Worm (Caenorhabditis elegans) whole organism, young adult: ENCODE data around the gene pxmp-4.
A peak's percentile ranks its signal among the peaks of the same experiment; 100 is the strongest.

Source experiments
- B0019.2 ChIP-seq: fragments of 200-800 bp; sonication (Bioruptor generic); conservative IDR thresholded peaks from 2 replicates; pipeline ENCODE4 v1.3.6; 2022; ENCODE audit warnings: missing genetic modification reagents, missing genetic modification characterization, missing compliant biosample characterization
- B0336.3 ChIP-seq: fragments of 200-800 bp; sonication (Bioruptor generic); IDR thresholded peaks from 2 replicates; pipeline ENCODE4 v1.3.6; 2022; ENCODE audit warnings: missing genetic modification characterization, missing compliant biosample characterization
- F22D6.2 ChIP-seq: sonication (generic microtip); optimal IDR thresholded peaks from 2 replicates; lab custom pipeline; 2016; ENCODE audit warnings: mild to moderate bottlenecking, missing genetic modification characterization, missing compliant biosample characterization
- F33H1.4 ChIP-seq: fragments of 200-800 bp; sonication (Bioruptor generic); IDR thresholded peaks from 2 replicates; pipeline ENCODE4 v1.3.6; 2022; ENCODE audit warnings: missing genetic modification reagents, missing genetic modification characterization, missing compliant biosample characterization
- F39B2.1 ChIP-seq: fragments of 200-800 bp; sonication (Bioruptor generic); IDR thresholded peaks from 2 replicates; pipeline ENCODE4 v1.3.6; 2022; ENCODE audit warnings: missing genetic modification reagents, missing genetic modification characterization, missing compliant biosample characterization
- F52B5.7 ChIP-seq: sonication (generic microtip); optimal IDR thresholded peaks from 2 replicates; lab custom pipeline; 2016; ENCODE audit warnings: mild to moderate bottlenecking, missing genetic modification characterization, missing compliant biosample characterization
- F57A8.1 ChIP-seq: fragments of 200-800 bp; sonication (Bioruptor generic); optimal IDR thresholded peaks from 2 replicates; lab custom pipeline; 2018; ENCODE audit warnings: mild to moderate bottlenecking, missing genetic modification characterization, moderate library complexity, missing compliant biosample characterization
- F57C9.4 ChIP-seq: sonication (generic microtip); optimal IDR thresholded peaks from 2 replicates; lab custom pipeline; 2017; ENCODE audit warnings: mild to moderate bottlenecking, missing genetic modification characterization, missing compliant biosample characterization
- K11D2.4 ChIP-seq: fragments of 200-800 bp; sonication (Bioruptor generic); IDR thresholded peaks from 2 replicates; pipeline ENCODE4 v1.3.6; 2022; ENCODE audit warnings: missing genetic modification reagents, missing genetic modification characterization, missing compliant biosample characterization
- K12H6.12 ChIP-seq: fragments of 200-800 bp; sonication (Bioruptor generic); optimal IDR thresholded peaks from 2 replicates; lab custom pipeline; 2018; ENCODE audit warnings: mild to moderate bottlenecking, missing genetic modification characterization, missing compliant biosample characterization
- Y56A3A.18 ChIP-seq: fragments of 200-800 bp; sonication (Bioruptor generic); IDR thresholded peaks from 2 replicates; pipeline ENCODE4 v1.3.6; 2022; ENCODE audit warnings: missing genetic modification reagents, missing genetic modification characterization, missing compliant biosample characterization
- aptf-2 ChIP-seq: fragments of 200-800 bp; sonication (Bioruptor generic); conservative IDR thresholded peaks from 2 replicates; pipeline ENCODE4 v1.3.6; 2022; ENCODE audit warnings: missing genetic modification reagents, missing genetic modification characterization, missing compliant biosample characterization
- atf-7 ChIP-seq: sonication (generic microtip); optimal IDR thresholded peaks from 2 replicates; lab custom pipeline; 2017; ENCODE audit warnings: mild to moderate bottlenecking, missing genetic modification characterization, missing compliant biosample characterization
- cebp-1 ChIP-seq, 2 experiments: fragments of 200-800 bp in 1 of 2; sonication (Bioruptor generic) in 1 of 2; sonication (generic microtip) in 1 of 2; IDR thresholded peaks in 1 of 2; optimal IDR thresholded peaks in 1 of 2; 2 replicates each; pipeline versions ENCODE4 v1.3.6 to Lab custom; 2017 to 2022; ENCODE audit warnings: missing compliant biosample characterization in 2 of 2, missing genetic modification characterization in 2 of 2, mild to moderate bottlenecking in 1 of 2, missing genetic modification reagents in 1 of 2, moderate library complexity in 1 of 2
- ceh-40 ChIP-seq: fragments of 200-800 bp; sonication (Bioruptor generic); IDR thresholded peaks from 2 replicates; pipeline ENCODE4 v1.3.6; 2022; ENCODE audit warnings: missing genetic modification characterization, missing compliant biosample characterization
- ceh-79 ChIP-seq: sonication (generic microtip); optimal IDR thresholded peaks from 2 replicates; lab custom pipeline; 2017; ENCODE audit warnings: mild to moderate bottlenecking, missing genetic modification characterization, missing compliant biosample characterization
- chd-7 ChIP-seq: sonication (generic microtip); optimal IDR thresholded peaks from 2 replicates; lab custom pipeline; 2016; ENCODE audit warnings: mild to moderate bottlenecking, missing genetic modification characterization, moderate library complexity, missing compliant biosample characterization
- dox-1 ChIP-seq: fragments of 200-800 bp; sonication (Bioruptor generic); IDR thresholded peaks from 2 replicates; pipeline ENCODE4 v1.3.6; 2022; ENCODE audit warnings: missing genetic modification reagents, missing genetic modification characterization, missing compliant biosample characterization
- dpl-1 ChIP-seq: fragments of 150-350 bp; optimal IDR thresholded peaks from 2 replicates; lab custom pipeline; 2014; ENCODE audit warnings: missing biosample characterization, missing genetic modification reagents, missing genetic modification characterization
- egl-18 ChIP-seq: fragments of 200-800 bp; sonication (Bioruptor generic); IDR thresholded peaks from 2 replicates; pipeline ENCODE4 v1.3.6; 2022; ENCODE audit warnings: missing genetic modification reagents, missing genetic modification characterization, missing compliant biosample characterization
- hlh-26 ChIP-seq: fragments of 200-800 bp; sonication (Bioruptor generic); conservative IDR thresholded peaks from 2 replicates; pipeline ENCODE4 v1.3.6; 2022; ENCODE audit warnings: missing genetic modification reagents, missing genetic modification characterization, missing compliant biosample characterization
- hmg-1.2 ChIP-seq: fragments of 200-800 bp; sonication (Bioruptor generic); IDR thresholded peaks from 2 replicates; pipeline ENCODE4 v1.3.6; 2022; ENCODE audit warnings: missing genetic modification reagents, missing genetic modification characterization, missing compliant biosample characterization
- hsf-1 ChIP-seq: fragments of 200-800 bp; sonication (Bioruptor generic); IDR thresholded peaks from 2 replicates; pipeline ENCODE4 v1.3.6; 2022; ENCODE audit warnings: missing genetic modification reagents, missing genetic modification characterization, missing compliant biosample characterization
- lag-1 ChIP-seq: fragments of 200-800 bp; sonication (Bioruptor generic); IDR thresholded peaks from 2 replicates; pipeline ENCODE4 v1.3.6; 2022; ENCODE audit warnings: missing genetic modification reagents, missing genetic modification characterization, missing compliant biosample characterization
- let-526 ChIP-seq: fragments of 200-800 bp; sonication (Bioruptor generic); IDR thresholded peaks from 2 replicates; pipeline ENCODE4 v1.3.6; 2022; ENCODE audit warnings: missing genetic modification reagents, missing genetic modification characterization, missing compliant biosample characterization
- let-607 ChIP-seq, 2 experiments: fragments of 200-800 bp in 1 of 2; sonication (Bioruptor generic) in 1 of 2; sonication (generic microtip) in 1 of 2; optimal IDR thresholded peaks; 2 replicates each; lab custom pipeline; 2016 to 2018; ENCODE audit warnings: mild to moderate bottlenecking in 2 of 2, missing compliant biosample characterization in 2 of 2, missing genetic modification characterization in 2 of 2, moderate library complexity in 2 of 2, missing genotype in 1 of 2
- lin-40 ChIP-seq: sonication (generic microtip); optimal IDR thresholded peaks from 2 replicates; lab custom pipeline; 2016; ENCODE audit warnings: missing genetic modification characterization, mild to moderate bottlenecking, missing compliant biosample characterization, missing genotype, missing genetic modification reagents
- lsl-1 ChIP-seq: fragments of 200-800 bp; sonication (Bioruptor generic); optimal IDR thresholded peaks from 2 replicates; lab custom pipeline; 2018; ENCODE audit warnings: mild to moderate bottlenecking, missing genetic modification characterization, moderate library complexity, missing compliant biosample characterization
- madf-3 ChIP-seq: fragments of 200-800 bp; sonication (Bioruptor generic); IDR thresholded peaks from 2 replicates; pipeline ENCODE4 v1.3.6; 2022; ENCODE audit warnings: missing genetic modification reagents, missing genetic modification characterization, missing compliant biosample characterization
- madf-6 ChIP-seq: fragments of 200-800 bp; sonication (Bioruptor generic); IDR thresholded peaks from 2 replicates; pipeline ENCODE4 v1.3.6; 2022; ENCODE audit warnings: missing genetic modification reagents, missing genetic modification characterization, missing compliant biosample characterization
- madf-8 ChIP-seq: fragments of 200-800 bp; sonication (Bioruptor generic); conservative IDR thresholded peaks from 2 replicates; pipeline ENCODE4 v1.3.6; 2022; ENCODE audit warnings: missing genetic modification reagents, missing genetic modification characterization, missing compliant biosample characterization
- nfya-1 ChIP-seq: sonication (generic microtip); optimal IDR thresholded peaks from 2 replicates; lab custom pipeline; 2017; ENCODE audit warnings: antibody characterized with exemption, missing compliant biosample characterization, missing genetic modification characterization, borderline replicate concordance; ENCODE audit not compliant: insufficient read depth
- nfyb-1 ChIP-seq: fragments of 200-800 bp; sonication (Bioruptor generic); IDR thresholded peaks from 2 replicates; pipeline ENCODE4 v1.3.6; 2022; ENCODE audit warnings: missing genetic modification reagents, missing genetic modification characterization, missing compliant biosample characterization
- nhr-27 ChIP-seq: fragments of 200-800 bp; sonication (Bioruptor generic); optimal IDR thresholded peaks from 2 replicates; lab custom pipeline; 2018; ENCODE audit warnings: mild to moderate bottlenecking, missing genetic modification characterization, moderate library complexity, missing compliant biosample characterization
- nhr-80 ChIP-seq: sonication (generic microtip); optimal IDR thresholded peaks from 2 replicates; lab custom pipeline; 2016; ENCODE audit warnings: missing genetic modification characterization, missing compliant biosample characterization
- nhr-90 ChIP-seq: sonication (generic microtip); optimal IDR thresholded peaks from 2 replicates; lab custom pipeline; 2016; ENCODE audit warnings: missing genotype, mild to moderate bottlenecking, missing genetic modification characterization, missing compliant biosample characterization
- pbrm-1 ChIP-seq: fragments of 200-800 bp; sonication (Bioruptor generic); IDR thresholded peaks from 2 replicates; pipeline ENCODE4 v1.3.6; 2022; ENCODE audit warnings: missing genetic modification reagents, missing genetic modification characterization, missing compliant biosample characterization
- pha-4 ChIP-seq: fragments of 150-350 bp; sonication (generic microtip); optimal IDR thresholded peaks from 2 replicates; lab custom pipeline; 2014; ENCODE audit warnings: missing biosample characterization, missing genetic modification reagents, missing genetic modification characterization
- rcor-1 ChIP-seq: fragments of 200-800 bp; sonication (Bioruptor generic); IDR thresholded peaks from 2 replicates; pipeline ENCODE4 v1.3.6; 2022; ENCODE audit warnings: missing genetic modification reagents, missing genetic modification characterization, missing compliant biosample characterization
- sdz-38 ChIP-seq: sonication (generic microtip); optimal IDR thresholded peaks from 2 replicates; lab custom pipeline; 2016; ENCODE audit warnings: missing genotype, missing genetic modification characterization, missing compliant biosample characterization
- sea-2 ChIP-seq: fragments of 200-800 bp; sonication (Bioruptor generic); IDR thresholded peaks from 2 replicates; pipeline ENCODE4 v1.3.6; 2022; ENCODE audit warnings: missing genetic modification characterization, missing compliant biosample characterization
- tbx-9 ChIP-seq: sonication (generic microtip); optimal IDR thresholded peaks from 2 replicates; lab custom pipeline; 2016; ENCODE audit warnings: borderline replicate concordance, missing genetic modification characterization, inconsistent platforms, missing compliant biosample characterization
- unc-62 ChIP-seq: fragments of 150-350 bp; optimal IDR thresholded peaks from 2 replicates; lab custom pipeline; 2014; ENCODE audit warnings: missing biosample characterization, missing genetic modification reagents, missing genetic modification characterization
- ztf-18 ChIP-seq: sonication (generic microtip); optimal IDR thresholded peaks from 2 replicates; lab custom pipeline; 2016; ENCODE audit warnings: missing genotype, mild to moderate bottlenecking, missing genetic modification characterization, missing compliant biosample characterization
- ztf-22 ChIP-seq: fragments of 200-800 bp; sonication (Bioruptor generic); optimal IDR thresholded peaks from 2 replicates; lab custom pipeline; 2018; ENCODE audit warnings: mild to moderate bottlenecking, missing genetic modification characterization, moderate library complexity, missing compliant biosample characterization
- ztf-26 ChIP-seq: sonication (generic microtip); optimal IDR thresholded peaks from 2 replicates; lab custom pipeline; 2017; ENCODE audit warnings: missing genetic modification characterization, missing compliant biosample characterization
- ztf-3 ChIP-seq: fragments of 200-800 bp; sonication (Bioruptor generic); optimal IDR thresholded peaks from 2 replicates; lab custom pipeline; 2018; ENCODE audit warnings: mild to moderate bottlenecking, missing genetic modification characterization, missing compliant biosample characterization

pxmp-4 gene

ce11 chrIV:298204-298603 is 38.8 kb downstream of the pxmp-4 start, which contains the start of gene pnp-1:
pnp-1 (minus strand) TSS chrIV:298304.
- TF ChIP-seq nfyb-1 (GFP tag; lab: Robert Waterston, UW) (no peak), sdz-38 (tag; lab: Kevin White, UChicago) (no peak), aptf-2 (GFP tag; lab: Robert Waterston, UW) (no peak)

DNA sequence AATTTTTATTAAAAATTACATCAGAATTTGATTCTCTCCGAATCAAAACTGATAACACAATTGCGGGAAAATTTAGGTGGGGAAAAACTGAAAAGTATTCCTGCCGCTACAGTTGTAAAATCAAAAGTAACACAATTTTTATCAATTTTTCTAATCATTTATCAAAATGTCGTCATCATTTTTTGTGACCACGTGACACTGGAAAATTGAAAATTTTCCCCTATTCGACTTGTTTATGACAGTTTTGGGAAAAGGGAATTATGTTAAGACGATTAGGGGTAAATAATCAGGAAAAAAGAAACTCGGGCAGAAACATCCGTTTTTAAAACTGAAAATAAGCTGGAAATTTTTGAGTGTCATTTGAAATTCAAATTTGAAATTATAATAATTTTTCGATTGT is 40.1 kb downstream of the pxmp-4 start:
- TF ChIP-seq madf-6 (GFP tag; lab: Robert Waterston, UW): no peak
- no peak for TF ChIP-seq F57A8.1 (GFP tag; lab: Kevin White, UChicago)
- TF ChIP-seq hlh-26 (GFP tag; lab: Robert Waterston, UW): no peak
- no peak for TF ChIP-seq madf-3 (GFP tag; lab: Robert Waterston, UW)
- TF ChIP-seq nfya-1 (tag; lab: Kevin White, UChicago): no peak
- peak; percentile 27 for TF ChIP-seq chd-7
- TF ChIP-seq ztf-18: no peak
- 0 out of 2 replicates have a peak, but pooled peaks have one; percentile 21 for TF ChIP-seq B0336.3 (GFP tag; lab: Robert Waterston, UW)
- no peak for TF ChIP-seq tbx-9
- no peak for TF ChIP-seq F57C9.4 (tag; lab: Kevin White, UChicago)
- TF ChIP-seq unc-62 (GFP tag; lab: Kevin White, UChicago): peak; percentile 18
- no peak for TF ChIP-seq ceh-79 (tag; lab: Kevin White, UChicago)
- TF ChIP-seq K12H6.12: no peak
- TF ChIP-seq F33H1.4 (GFP tag; lab: Robert Waterston, UW): no peak
- no peak for TF ChIP-seq dox-1 (GFP tag; lab: Robert Waterston, UW)
- TF ChIP-seq F39B2.1: no peak
- no peak for TF ChIP-seq let-526 (GFP tag; lab: Robert Waterston, UW)
- no peak for TF ChIP-seq ztf-26
- no peak for TF ChIP-seq cebp-1 (GFP tag; IDR thresholded peaks at IDR 0.05; lab: Robert Waterston, UW)
- TF ChIP-seq cebp-1 (tag; optimal IDR thresholded peaks at IDR 0.05; lab: Kevin White, UChicago): peak; percentile 37
- TF ChIP-seq ceh-40 (GFP tag; lab: Robert Waterston, UW): no peak
- peak; percentile 70 for TF ChIP-seq atf-7 (tag; lab: Kevin White, UChicago)
- no peak for TF ChIP-seq K11D2.4 (GFP tag; lab: Robert Waterston, UW)
- no peak for TF ChIP-seq nhr-27 (tag; lab: Kevin White, UChicago)
- TF ChIP-seq B0019.2: no peak
- peak; percentile 41 for TF ChIP-seq ztf-22 (GFP tag; lab: Kevin White, UChicago)
- no peak for TF ChIP-seq sea-2 (GFP tag; lab: Robert Waterston, UW)
- no peak for TF ChIP-seq lsl-1 (GFP tag; lab: Kevin White, UChicago)
- TF ChIP-seq nhr-90 (tag; lab: Kevin White, UChicago): no peak
- TF ChIP-seq ztf-3: no peak
- TF ChIP-seq egl-18 (GFP tag; lab: Robert Waterston, UW): no peak
- TF ChIP-seq pbrm-1 (GFP tag; lab: Robert Waterston, UW): no peak
- TF ChIP-seq F52B5.7 (tag; lab: Kevin White, UChicago): no peak
- TF ChIP-seq dpl-1 (GFP tag; lab: Kevin White, UChicago): no peak
- TF ChIP-seq madf-8 (GFP tag; lab: Robert Waterston, UW): no peak
- peak; percentile 81 for TF ChIP-seq nhr-80 (tag; lab: Kevin White, UChicago)
- no peak for TF ChIP-seq hmg-1.2 (GFP tag; lab: Robert Waterston, UW)
- TF ChIP-seq pha-4: no peak
- no peak for TF ChIP-seq rcor-1 (GFP tag; lab: Robert Waterston, UW)
- TF ChIP-seq lag-1 (GFP tag; lab: Robert Waterston, UW): no peak
- no peak for TF ChIP-seq F22D6.2
- peak in 1 of 2 experiments; percentile 35 for TF ChIP-seq let-607 (tag; optimal IDR thresholded peaks at IDR 0.05; lab: Kevin White, UChicago)
- TF ChIP-seq hsf-1 (GFP tag; lab: Robert Waterston, UW): no peak
- peak; percentile 2 for TF ChIP-seq lin-40 (tag; lab: Kevin White, UChicago)
- TF ChIP-seq Y56A3A.18: no peak
